Fruit fly (Drosophila melanogaster) whole organism, embryonic: ENCODE measurements around the gene Kua.

ENCODE experiments used
- Abd-B ChIP-seq: fragments of 200-800 bp; sonication (Bioruptor generic); optimal IDR thresholded peaks from 2 replicates; lab custom pipeline; 2018; ENCODE audit warnings: missing biosample characterization, mild to moderate bottlenecking, missing genetic modification characterization, moderate library complexity
- Aef1 ChIP-seq: fragments of 200-800 bp; sonication (Bioruptor generic); IDR thresholded peaks from 3 replicates; pipeline ENCODE4 v1.3.6; 2022; ENCODE audit warnings: missing biosample characterization, missing genetic modification characterization
- Bgb ChIP-seq: fragments of 200-800 bp; sonication (Bioruptor generic); IDR thresholded peaks from 2 replicates; pipeline ENCODE4 v1.3.6; 2022; ENCODE audit warnings: missing biosample characterization, missing genetic modification characterization; ENCODE audit not compliant: partially characterized antibody
- CG13894 ChIP-seq: fragments of 200-800 bp; sonication (Bioruptor generic); optimal IDR thresholded peaks from 3 replicates; lab custom pipeline; 2018; ENCODE audit warnings: missing biosample characterization, mild to moderate bottlenecking, missing genetic modification characterization, moderate library complexity
- CG14965 ChIP-seq: fragments of 200-800 bp; sonication (Bioruptor generic); optimal IDR thresholded peaks from 2 replicates; lab custom pipeline; 2016; ENCODE audit warnings: missing biosample characterization, missing genetic modification characterization, borderline replicate concordance
- CG1529 ChIP-seq: fragments of 200-800 bp; sonication (Bioruptor generic); optimal IDR thresholded peaks from 3 replicates; lab custom pipeline; 2018; ENCODE audit warnings: missing biosample characterization, missing genetic modification characterization
- CG17328 ChIP-seq: fragments of 200-800 bp; sonication (Bioruptor generic); IDR thresholded peaks from 2 replicates; pipeline ENCODE4 v1.3.6; 2022; ENCODE audit warnings: missing biosample characterization, missing genetic modification characterization
- CG1792 ChIP-seq: fragments of 200-800 bp; sonication (Bioruptor generic); optimal IDR thresholded peaks from 2 replicates; lab custom pipeline; 2016; ENCODE audit warnings: missing biosample characterization, missing genetic modification characterization
- CG18011 ChIP-seq: fragments of 200-800 bp; sonication (Bioruptor generic); optimal IDR thresholded peaks from 2 replicates; lab custom pipeline; 2017; ENCODE audit warnings: missing biosample characterization, missing genetic modification characterization, mild to moderate bottlenecking, moderate library complexity, missing genotype
- CG18262 ChIP-seq: fragments of 200-800 bp; optimal IDR thresholded peaks from 3 replicates; lab custom pipeline; 2019; ENCODE audit warnings: missing biosample characterization, mild to moderate bottlenecking, missing genetic modification characterization, moderate library complexity
- CG2712 ChIP-seq: fragments of 200-800 bp; optimal IDR thresholded peaks from 3 replicates; lab custom pipeline; 2019; ENCODE audit warnings: missing biosample characterization, mild to moderate bottlenecking, missing genetic modification characterization, moderate library complexity
- CG31388 ChIP-seq: fragments of 200-800 bp; sonication (Bioruptor generic); optimal IDR thresholded peaks from 2 replicates; lab custom pipeline; 2016; ENCODE audit warnings: missing biosample characterization, missing genetic modification characterization
- CG3407 ChIP-seq: fragments of 200-800 bp; sonication (Bioruptor generic); optimal IDR thresholded peaks from 2 replicates; lab custom pipeline; 2018; ENCODE audit warnings: missing biosample characterization, mild to moderate bottlenecking, missing genetic modification characterization
- CG4360 ChIP-seq: fragments of 200-800 bp; sonication (Bioruptor generic); IDR thresholded peaks from 2 replicates; pipeline ENCODE4 v1.3.6; 2022; ENCODE audit warnings: missing biosample characterization, missing genetic modification characterization
- CG9797 ChIP-seq: fragments of 200-800 bp; sonication (Bioruptor generic); optimal IDR thresholded peaks from 3 replicates; lab custom pipeline; 2018; ENCODE audit warnings: missing biosample characterization, mild to moderate bottlenecking, missing genetic modification characterization
- CHES-1-like ChIP-seq: fragments of 200-800 bp; sonication (Bioruptor generic); optimal IDR thresholded peaks from 2 replicates; lab custom pipeline; 2016; ENCODE audit warnings: missing biosample characterization, missing genetic modification characterization
- Dfd ChIP-seq, 2 experiments: fragments of >200 bp; optimal IDR thresholded peaks; 2 replicates each; lab custom pipeline; 2017; ENCODE audit warnings: missing biosample characterization in 2 of 2, missing genetic modification characterization in 2 of 2
- Dip3 ChIP-seq: fragments of 200-800 bp; sonication (Bioruptor generic); optimal IDR thresholded peaks from 3 replicates; lab custom pipeline; 2016; ENCODE audit warnings: missing biosample characterization, missing genetic modification characterization
- Dll ChIP-seq: fragments of 200-800 bp; sonication (Bioruptor generic); IDR thresholded peaks from 4 replicates; pipeline ENCODE4 v1.3.6; 2022; ENCODE audit warnings: missing biosample characterization, missing genetic modification characterization; ENCODE audit not compliant: partially characterized antibody
- Doc2 ChIP-seq: fragments of 200-800 bp; sonication (Bioruptor generic); IDR thresholded peaks from 2 replicates; pipeline ENCODE4 v1.3.6; 2022; ENCODE audit warnings: missing biosample characterization, missing genetic modification characterization
- Dp ChIP-seq: fragments of 200-800 bp; sonication (Bioruptor generic); optimal IDR thresholded peaks from 2 replicates; lab custom pipeline; 2018; ENCODE audit warnings: missing biosample characterization, mild to moderate bottlenecking, missing genetic modification characterization, moderate library complexity
- ERR ChIP-seq: fragments of 200-800 bp; sonication (Bioruptor generic); optimal IDR thresholded peaks from 2 replicates; lab custom pipeline; 2016; ENCODE audit warnings: missing biosample characterization, missing genetic modification characterization
- HLH4C ChIP-seq: fragments of 200-800 bp; sonication (Bioruptor generic); IDR thresholded peaks from 3 replicates; pipeline ENCODE4 v1.3.6; 2022; ENCODE audit warnings: missing biosample characterization, missing genetic modification characterization; ENCODE audit not compliant: partially characterized antibody
- Med ChIP-seq: fragments of 200-800 bp; sonication (Bioruptor generic); peaks from one replicate; lab custom pipeline; 2016; ENCODE audit warnings: missing biosample characterization, missing genetic modification characterization, mild to moderate bottlenecking, inconsistent platforms, moderate library complexity
- Nf-YC ChIP-seq: fragments of 200-800 bp; optimal IDR thresholded peaks from 3 replicates; lab custom pipeline; 2019; ENCODE audit warnings: missing biosample characterization, mild to moderate bottlenecking, missing genetic modification characterization, moderate library complexity
- YL-1 ChIP-seq: fragments of 200-800 bp; sonication (Bioruptor generic); optimal IDR thresholded peaks from 3 replicates; lab custom pipeline; 2017; ENCODE audit warnings: missing biosample characterization, mild to moderate bottlenecking, missing genetic modification characterization
- amos ChIP-seq: fragments of 200-800 bp; sonication (Bioruptor generic); IDR thresholded peaks from 2 replicates; pipeline ENCODE4 v1.3.6; 2022; ENCODE audit warnings: missing biosample characterization, missing genetic modification characterization; ENCODE audit not compliant: partially characterized antibody
- aop ChIP-seq: fragments of 200-800 bp; sonication (Bioruptor generic); IDR thresholded peaks from 2 replicates; pipeline ENCODE4 v1.3.6; 2022; ENCODE audit warnings: missing biosample characterization, missing genetic modification characterization
- btn ChIP-seq: fragments of 200-800 bp; sonication (Bioruptor generic); optimal IDR thresholded peaks from 2 replicates; lab custom pipeline; 2016; ENCODE audit warnings: missing biosample characterization, missing genetic modification characterization
- cg ChIP-seq: fragments of 200-800 bp; sonication (Bioruptor generic); optimal IDR thresholded peaks from 3 replicates; lab custom pipeline; 2019; ENCODE audit warnings: missing biosample characterization, mild to moderate bottlenecking, missing genetic modification characterization, moderate library complexity
- chinmo ChIP-seq: fragments of 200-800 bp; sonication (Bioruptor generic); IDR thresholded peaks from 4 replicates; pipeline ENCODE4 v1.3.6; 2022; ENCODE audit warnings: missing biosample characterization, missing genetic modification characterization; ENCODE audit not compliant: partially characterized antibody
- cwo ChIP-seq: fragments of 200-800 bp; sonication (Bioruptor generic); optimal IDR thresholded peaks from 3 replicates; lab custom pipeline; 2017; ENCODE audit warnings: missing biosample characterization, missing genetic modification characterization, mild to moderate bottlenecking, moderate library complexity, missing genetic modification reagents
- dpn ChIP-seq, 2 experiments: fragments of 200-800 bp; sonication (Bioruptor generic); optimal IDR thresholded peaks; 3 replicates each; lab custom pipeline; 2016; ENCODE audit warnings: missing biosample characterization in 2 of 2, missing genetic modification characterization in 2 of 2
- eyg ChIP-seq: fragments of 200-800 bp; sonication (Bioruptor generic); optimal IDR thresholded peaks from 3 replicates; lab custom pipeline; 2016; ENCODE audit warnings: missing biosample characterization, missing genetic modification characterization
- gro ChIP-seq: fragments of 200-800 bp; sonication (Bioruptor generic); optimal IDR thresholded peaks from 2 replicates; lab custom pipeline; 2016; ENCODE audit warnings: missing biosample characterization, missing genetic modification characterization
- hbn ChIP-seq: fragments of 200-800 bp; sonication (Bioruptor generic); IDR thresholded peaks from 2 replicates; pipeline ENCODE4 v1.3.6; 2022; ENCODE audit warnings: missing biosample characterization, missing genetic modification characterization; ENCODE audit not compliant: partially characterized antibody
- hkb ChIP-seq, 2 experiments: fragments of 200-800 bp in 1 of 2; fragments of >200 bp in 1 of 2; sonication (Bioruptor generic) in 1 of 2; IDR thresholded peaks in 1 of 2; optimal IDR thresholded peaks in 1 of 2; 2 replicates each; pipeline versions ENCODE4 v1.3.6 to Lab custom; 2017 to 2022; ENCODE audit warnings: missing biosample characterization in 1 of 2, missing genetic modification characterization in 1 of 2
- phol ChIP-seq: fragments of 200-800 bp; sonication (Bioruptor generic); optimal IDR thresholded peaks from 3 replicates; lab custom pipeline; 2018; ENCODE audit warnings: missing biosample characterization, mild to moderate bottlenecking, missing genetic modification characterization, moderate library complexity
- prd ChIP-seq, 3 experiments: fragments of >200 bp in 2 of 3; fragments of 200-800 bp in 1 of 3; sonication (Bioruptor generic) in 1 of 3; optimal IDR thresholded peaks in 2 of 3; IDR thresholded peaks in 1 of 3; 2 replicates in 2 of 3; 3 replicates in 1 of 3; pipeline versions ENCODE4 v1.3.6 to Lab custom; 2017 to 2022; ENCODE audit warnings: missing biosample characterization in 1 of 3, missing genetic modification characterization in 1 of 3
- rib ChIP-seq: fragments of 200-800 bp; sonication (Bioruptor generic); IDR thresholded peaks from 2 replicates; pipeline ENCODE4 v1.3.6; 2022; ENCODE audit warnings: missing biosample characterization, missing genetic modification characterization
- salm ChIP-seq: fragments of 200-800 bp; sonication (Bioruptor generic); optimal IDR thresholded peaks from 2 replicates; lab custom pipeline; 2018; ENCODE audit warnings: missing biosample characterization, mild to moderate bottlenecking, missing genetic modification characterization
- slp2 ChIP-seq: fragments of 200-800 bp; sonication (Bioruptor generic); optimal IDR thresholded peaks from 2 replicates; lab custom pipeline; 2016; ENCODE audit warnings: missing biosample characterization, missing genetic modification characterization
- sna ChIP-seq: fragments of 200-800 bp; sonication (Bioruptor generic); IDR thresholded peaks from 2 replicates; pipeline ENCODE4 v1.3.6; 2022; ENCODE audit warnings: missing biosample characterization, missing genetic modification characterization; ENCODE audit not compliant: partially characterized antibody
- tx ChIP-seq: fragments of 200-800 bp; sonication (Bioruptor generic); optimal IDR thresholded peaks from 2 replicates; lab custom pipeline; 2016; ENCODE audit warnings: missing biosample characterization, missing genetic modification characterization
- vfl ChIP-seq: fragments of 200-800 bp; sonication (Bioruptor generic); optimal IDR thresholded peaks from 2 replicates; lab custom pipeline; 2016; ENCODE audit warnings: missing biosample characterization, missing genetic modification characterization
- vnd ChIP-seq: fragments of 200-800 bp; sonication (Bioruptor generic); IDR thresholded peaks from 3 replicates; pipeline ENCODE4 v1.3.6; 2022; ENCODE audit warnings: missing biosample characterization, missing genetic modification characterization; ENCODE audit not compliant: partially characterized antibody
- vvl ChIP-seq: fragments of 200-800 bp; sonication (Bioruptor generic); IDR thresholded peaks from 2 replicates; pipeline ENCODE4 v1.3.6; 2022; ENCODE audit warnings: missing biosample characterization, missing genetic modification characterization
- zen2 ChIP-seq: fragments of 200-800 bp; sonication (Bioruptor generic); IDR thresholded peaks from 3 replicates; pipeline ENCODE4 v1.3.6; 2022; ENCODE audit warnings: missing biosample characterization, missing genetic modification characterization; ENCODE audit not compliant: partially characterized antibody

Kua gene

dm6 chr2L:20066233-20066650 lies 31.1 kb upstream of the Kua start, which contains the start of gene bwa (continued):
- TF ChIP-seq CG18262 (no peak), Dp (GFP tag; lab: Kevin White, UChicago) (peak; percentile 83), Dip3 (GFP tag; lab: Kevin White, UChicago) (no peak), CG13894 (tag; lab: Kevin White, UChicago) (no peak), Aef1 (GFP tag; lab: Robert Waterston, UW) (peak; percentile 35; the same call in 2 of the 3 replicates), dpn (GFP tag; optimal IDR thresholded peaks at IDR 0.05; lab: Kevin White, UChicago) (peak in 1 of 2 experiments; percentile 21), prd (optimal IDR thresholded peaks at IDR 0.05; lab: Kevin White, UChicago) (no peak), prd (GFP tag; IDR thresholded peaks at IDR 0.05; lab: Robert Waterston, UW) (no peak), btn (no peak), YL-1 (peak; percentile 28), CG9797 (GFP tag; lab: Kevin White, UChicago) (peak; percentile 88), salm (tag; lab: Kevin White, UChicago) (no peak), hbn (no peak), hkb (optimal IDR thresholded peaks at IDR 0.05; lab: Kevin White, UChicago) (no peak), hkb (GFP tag; IDR thresholded peaks at IDR 0.05; lab: Robert Waterston, UW) (peak; percentile 29; the same call in 1 of the 2 replicates), vvl (peak; percentile 54; the same call in 1 of the 2 replicates), rib (GFP tag; lab: Robert Waterston, UW) (0 out of 2 replicates have a peak, but pooled peaks have one; percentile 42), phol (tag; lab: Kevin White, UChicago) (peak; percentile 59), sna (GFP tag; lab: Robert Waterston, UW) (no peak), CHES-1-like (GFP tag; lab: Kevin White, UChicago) (peak; percentile 6), HLH4C (no peak), Abd-B (peak; percentile 12), tx (GFP tag; lab: Kevin White, UChicago) (no peak), Nf-YC (no peak), Dfd (GFP tag; optimal IDR thresholded peaks at IDR 0.05; lab: Kevin White, UChicago) (no peak), cg (peak; percentile 3), CG1529 (GFP tag; lab: Kevin White, UChicago) (no peak), CG31388 (GFP tag; lab: Kevin White, UChicago) (no peak), amos (GFP tag; lab: Robert Waterston, UW) (peak; percentile 46; the same call in 1 of the 2 replicates), aop (GFP tag; lab: Robert Waterston, UW) (no peak), CG2712 (peak; percentile 31), gro (GFP tag; lab: Kevin White, UChicago) (peak; percentile 41), chinmo (GFP tag; lab: Robert Waterston, UW) (0 out of 4 replicates have a peak, but pooled peaks have one; percentile 45), Med (peak; percentile 73), CG14965 (GFP tag; lab: Kevin White, UChicago) (no peak), zen2 (GFP tag; lab: Robert Waterston, UW) (no peak), CG18011 (GFP tag; lab: Kevin White, UChicago) (no peak), vnd (GFP tag; lab: Robert Waterston, UW) (no peak), slp2 (no peak), vfl (GFP tag; lab: Kevin White, UChicago) (no peak), Dll (GFP tag; lab: Robert Waterston, UW) (peak; percentile 16; the same call in 1 of the 4 replicates), cwo (GFP tag; lab: Kevin White, UChicago) (no peak), eyg (GFP tag; lab: Kevin White, UChicago) (no peak), Bgb (GFP tag; lab: Robert Waterston, UW) (peak; percentile 29; the same call in 1 of the 2 replicates), CG1792 (GFP tag; lab: Kevin White, UChicago) (peak; percentile 4), CG17328 (peak; percentile 24; the same call in 1 of the 2 replicates), ERR (GFP tag; lab: Kevin White, UChicago) (no peak), Doc2 (GFP tag; lab: Robert Waterston, UW) (no peak), CG4360 (GFP tag; lab: Robert Waterston, UW) (no peak), CG3407 (no peak)
